Worm (Caenorhabditis elegans) whole organism, early embryonic: ENCODE results near the gene ddx-19.

Source experiments
- F13C5.2 ChIP-seq: sonication (generic microtip); optimal IDR thresholded peaks from 2 replicates; lab custom pipeline; 2017; ENCODE audit warnings: mild to moderate bottlenecking, missing genetic modification characterization, inconsistent platforms, missing compliant biosample characterization
- aly-1 ChIP-seq: sonication (generic microtip); optimal IDR thresholded peaks from 2 replicates; lab custom pipeline; 2016; ENCODE audit warnings: missing genetic modification characterization, missing compliant biosample characterization
- ama-1 ChIP-seq: fragments of 150-350 bp; optimal IDR thresholded peaks from 2 replicates; lab custom pipeline; 2014
- ceh-13 ChIP-seq: fragments of 200-800 bp; sonication (Bioruptor generic); optimal IDR thresholded peaks from 2 replicates; lab custom pipeline; 2018; ENCODE audit warnings: mild to moderate bottlenecking, missing genetic modification characterization, missing compliant biosample characterization
- ceh-36 ChIP-seq: sonication (generic microtip); optimal IDR thresholded peaks from 2 replicates; lab custom pipeline; 2016; ENCODE audit warnings: missing genetic modification characterization, inconsistent platforms, missing compliant biosample characterization
- ets-7 ChIP-seq: sonication (generic microtip); optimal IDR thresholded peaks from 2 replicates; lab custom pipeline; 2016; ENCODE audit warnings: missing genotype, missing genetic modification characterization, missing compliant biosample characterization
- hmg-4 ChIP-seq: fragments of 200-800 bp; sonication (Bioruptor generic); optimal IDR thresholded peaks from 2 replicates; lab custom pipeline; 2018; ENCODE audit warnings: mild to moderate bottlenecking, missing genetic modification characterization, missing compliant biosample characterization
- hnd-1 ChIP-seq: sonication (generic microtip); optimal IDR thresholded peaks from 2 replicates; lab custom pipeline; 2016; ENCODE audit warnings: missing genetic modification characterization, missing compliant biosample characterization
- pes-1 ChIP-seq: fragments of 200-800 bp; sonication (Bioruptor generic); IDR thresholded peaks from 2 replicates; pipeline ENCODE4 v1.3.6; 2022; ENCODE audit warnings: missing genetic modification reagents, missing genetic modification characterization, missing compliant biosample characterization
- scrt-1 ChIP-seq: fragments of 200-800 bp; sonication (Bioruptor generic); IDR thresholded peaks from 2 replicates; pipeline ENCODE4 v1.3.6; 2022; ENCODE audit warnings: missing genetic modification characterization, missing compliant biosample characterization
- sea-1 ChIP-seq: fragments of 200-800 bp; sonication (Bioruptor generic); conservative IDR thresholded peaks from 2 replicates; pipeline ENCODE4 v1.3.6; 2022; ENCODE audit warnings: missing genetic modification characterization, missing compliant biosample characterization
- tbx-11 ChIP-seq: fragments of 200-800 bp; sonication (Bioruptor generic); IDR thresholded peaks from 2 replicates; pipeline ENCODE4 v1.3.6; 2022; ENCODE audit warnings: missing genetic modification characterization, missing compliant biosample characterization
- tbx-37 ChIP-seq: fragments of 200-800 bp; sonication (Bioruptor generic); conservative IDR thresholded peaks from 2 replicates; pipeline ENCODE4 v1.3.6; 2022; ENCODE audit warnings: missing genetic modification reagents, missing genetic modification characterization, missing compliant biosample characterization
- tra-4 ChIP-seq: sonication (generic microtip); optimal IDR thresholded peaks from 2 replicates; lab custom pipeline; 2017; ENCODE audit warnings: missing genetic modification characterization, missing compliant biosample characterization

The ddx-19 gene

ce11 chrII:8933693-8934432 lies 49.2 kb downstream of the ddx-19 start, which contains the start of gene T21B10.3:
Gene T21B10.3 (plus strand): TSS chrII:8934382.
- TF ChIP-seq ets-7 (tag; lab: Kevin White, UChicago) (no peak), sea-1 (GFP tag; lab: Robert Waterston, UW) (no peak), tbx-11 (no peak), hnd-1 (tag; lab: Kevin White, UChicago) (no peak), hmg-4 (no peak), tbx-37 (GFP tag; lab: Robert Waterston, UW) (no peak), pes-1 (GFP tag; lab: Robert Waterston, UW) (no peak), aly-1 (no peak), tra-4 (tag; lab: Kevin White, UChicago) (no peak)

- TF ChIP-seq tbx-37 (GFP tag; lab: Robert Waterston, UW) = no peak
- no peak for TF ChIP-seq pes-1 (GFP tag; lab: Robert Waterston, UW)
- TF ChIP-seq sea-1 (GFP tag; lab: Robert Waterston, UW) = no peak
- TF ChIP-seq ama-1 (lab: Kevin White, UChicago) = no peak
- TF ChIP-seq F13C5.2 (tag; lab: Kevin White, UChicago) = no peak
- no peak for TF ChIP-seq ets-7 (tag; lab: Kevin White, UChicago)
- TF ChIP-seq ceh-36 (tag; lab: Kevin White, UChicago) = no peak
- no peak for TF ChIP-seq scrt-1 (GFP tag; lab: Robert Waterston, UW)
- TF ChIP-seq ceh-13 = no peak
These were observed 54.4 kb downstream of the ddx-19 start for ce11 chrII:8938907-8939622.
